Fruit fly (Drosophila melanogaster) whole organism, adult: ENCODE data around the gene CG6656.

Source experiments
- CG11617 ChIP-seq: fragments of 200-800 bp; sonication (Bioruptor generic); optimal IDR thresholded peaks from 2 replicates; lab custom pipeline; 2017; ENCODE audit warnings: mild to moderate bottlenecking, missing biosample characterization, missing genetic modification reagents, missing genetic modification characterization
- CG5204 ChIP-seq: fragments of 200-800 bp; sonication (Bioruptor generic); optimal IDR thresholded peaks from 2 replicates; lab custom pipeline; 2016; ENCODE audit warnings: missing biosample characterization, missing genetic modification characterization
- CG7045 ChIP-seq: fragments of 200-800 bp; sonication (Bioruptor generic); optimal IDR thresholded peaks from 2 replicates; lab custom pipeline; 2017; ENCODE audit warnings: missing biosample characterization, mild to moderate bottlenecking, missing genetic modification characterization
- cic ChIP-seq: fragments of 200-800 bp; sonication (Bioruptor generic); optimal IDR thresholded peaks from 2 replicates; lab custom pipeline; 2017; ENCODE audit warnings: missing biosample characterization, mild to moderate bottlenecking, missing genetic modification characterization, moderate library complexity
- cnc ChIP-seq, 2 experiments: fragments of >200 bp; optimal IDR thresholded peaks; 2 replicates each; lab custom pipeline; 2017
- kay ChIP-seq: fragments of 200-800 bp; sonication (Bioruptor generic); peaks from one replicate; lab custom pipeline; 2016; ENCODE audit warnings: missing biosample characterization, missing genetic modification characterization, borderline replicate concordance
- toe ChIP-seq: fragments of 200-800 bp; sonication (Bioruptor generic); optimal IDR thresholded peaks from 2 replicates; lab custom pipeline; 2016; ENCODE audit warnings: missing biosample characterization, missing genetic modification characterization

DNA sequence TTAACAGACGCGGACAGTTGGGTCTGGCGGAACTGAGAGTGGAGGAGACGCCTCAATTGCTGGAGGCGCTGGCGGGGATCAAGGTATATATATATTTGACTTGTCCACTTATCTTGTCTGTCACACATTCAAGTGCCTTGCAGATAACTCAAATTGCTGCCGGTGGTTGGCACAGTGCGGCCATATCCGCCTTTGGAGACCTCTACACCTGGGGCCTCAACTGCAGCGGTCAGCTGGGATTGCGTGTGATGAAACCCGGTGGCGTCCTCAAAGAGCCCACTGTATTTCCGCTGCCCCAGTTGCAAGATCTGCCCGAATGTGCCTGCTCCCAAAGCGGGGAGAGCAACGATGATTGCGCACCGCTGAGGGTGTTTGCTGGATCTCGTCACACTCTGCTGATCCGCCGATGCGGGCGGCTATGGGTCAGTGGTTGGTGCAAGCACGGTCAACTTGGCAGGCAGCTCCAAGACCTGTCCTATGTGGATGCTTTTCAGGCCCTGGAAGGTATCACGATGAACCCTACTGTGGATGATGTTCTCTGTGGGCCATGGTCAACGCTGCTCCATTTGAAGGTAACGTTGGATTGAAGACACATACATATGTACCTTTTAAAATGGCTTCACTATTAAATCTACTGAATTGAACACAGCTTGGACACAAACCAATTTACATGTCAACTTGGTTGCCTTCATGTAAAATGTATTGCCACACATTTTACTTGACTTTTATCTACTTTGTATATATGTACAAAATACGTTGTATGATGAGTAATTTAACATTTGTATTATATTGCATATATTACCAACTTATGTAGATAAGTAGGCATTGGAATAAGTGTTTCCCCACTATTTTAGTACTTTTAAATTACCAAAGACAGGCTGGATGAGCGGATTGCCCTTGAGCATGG lies 13.9 kb downstream of the CG6656 start, which contains the start of gene CG43844:
- TF ChIP-seq CG5204 (GFP tag; lab: Kevin White, UChicago) (no peak), CG11617 (no peak), cic (GFP tag; lab: Kevin White, UChicago) (peak; percentile 40), CG7045 (GFP tag; lab: Kevin White, UChicago) (no peak), toe (GFP tag; lab: Kevin White, UChicago) (no peak), cnc (optimal IDR thresholded peaks at IDR 0.05; lab: Kevin White, UChicago) (no peak), kay (peak; percentile 93)
